Worm (Caenorhabditis elegans) whole organism, L3 larva: ENCODE data around the gene F15H10.8.
A peak's percentile ranks its signal among the peaks of the same experiment; 100 is the strongest.

Experiments used
- ZK546.5 ChIP-seq: sonication (generic microtip); optimal IDR thresholded peaks from 2 replicates; lab custom pipeline; 2017; ENCODE audit warnings: missing biosample characterization, missing genetic modification characterization
- aly-2 ChIP-seq: fragments of 150-350 bp; optimal IDR thresholded peaks from 2 replicates; lab custom pipeline; 2014; ENCODE audit warnings: missing biosample characterization, missing genetic modification characterization
- ceh-9 ChIP-seq: sonication (generic microtip); optimal IDR thresholded peaks from 2 replicates; lab custom pipeline; 2018; ENCODE audit warnings: missing biosample characterization, missing genetic modification characterization
- daf-12 ChIP-seq: fragments of 150-350 bp; optimal IDR thresholded peaks from 2 replicates; lab custom pipeline; 2014; ENCODE audit warnings: missing biosample characterization, missing genetic modification reagents, missing genetic modification characterization
- egl-27 ChIP-seq: sonication (generic microtip); optimal IDR thresholded peaks from 4 replicates; lab custom pipeline; 2017; ENCODE audit warnings: missing biosample characterization, missing genetic modification reagents, missing genetic modification characterization
- egl-5 ChIP-seq: fragments of 150-350 bp; optimal IDR thresholded peaks from 2 replicates; lab custom pipeline; 2017; ENCODE audit warnings: missing biosample characterization, missing genetic modification reagents, missing genetic modification characterization, inconsistent platforms
- elt-1 ChIP-seq: fragments of 150-350 bp; optimal IDR thresholded peaks from 2 replicates; lab custom pipeline; 2014; ENCODE audit warnings: missing biosample characterization, missing genetic modification characterization
- elt-2 ChIP-seq: sonication (generic microtip); optimal IDR thresholded peaks from 2 replicates; lab custom pipeline; 2016; ENCODE audit warnings: missing genetic modification reagents, mild to moderate bottlenecking, missing genetic modification characterization, missing compliant biosample characterization
- elt-3 ChIP-seq, 3 experiments: fragments of 150-350 bp in 1 of 3; sonication (generic microtip) in 2 of 3; optimal IDR thresholded peaks; 2 replicates in 2 of 3; 4 replicates in 1 of 3; lab custom pipeline; 2014 to 2017; ENCODE audit warnings: missing biosample characterization in 3 of 3, missing genetic modification characterization in 3 of 3
- eor-1 ChIP-seq, 2 experiments: fragments of 150-350 bp; optimal IDR thresholded peaks; 2 replicates each; lab custom pipeline; 2014 to 2018; ENCODE audit warnings: missing biosample characterization in 2 of 2, missing genetic modification characterization in 2 of 2
- fkh-10 ChIP-seq: sonication (generic microtip); optimal IDR thresholded peaks from 2 replicates; lab custom pipeline; 2017; ENCODE audit warnings: missing biosample characterization, missing genetic modification reagents, missing genetic modification characterization
- fos-1 ChIP-seq: fragments of 150-350 bp; optimal IDR thresholded peaks from 2 replicates; lab custom pipeline; 2014; ENCODE audit warnings: missing biosample characterization, missing genetic modification characterization
- jun-1 ChIP-seq: fragments of 150-350 bp; optimal IDR thresholded peaks from 2 replicates; lab custom pipeline; 2014; ENCODE audit warnings: missing biosample characterization, missing genetic modification reagents, missing genetic modification characterization
- lin-15B ChIP-seq: fragments of 150-350 bp; optimal IDR thresholded peaks from 2 replicates; lab custom pipeline; 2014; ENCODE audit warnings: missing biosample characterization, missing genetic modification characterization
- lin-39 ChIP-seq: fragments of 150-350 bp; optimal IDR thresholded peaks from 2 replicates; lab custom pipeline; 2018; ENCODE audit warnings: missing biosample characterization, missing genetic modification reagents, missing genetic modification characterization
- lsy-12 ChIP-seq: sonication (generic microtip); optimal IDR thresholded peaks from 2 replicates; lab custom pipeline; 2016; ENCODE audit warnings: mild to moderate bottlenecking, missing genetic modification characterization, missing compliant biosample characterization
- mml-1 ChIP-seq: fragments of 150-350 bp; sonication (generic microtip); optimal IDR thresholded peaks from 3 replicates; lab custom pipeline; 2014; ENCODE audit warnings: missing biosample characterization, missing genetic modification characterization
- nhr-23 ChIP-seq: fragments of 150-350 bp; optimal IDR thresholded peaks from 2 replicates; lab custom pipeline; 2014; ENCODE audit warnings: missing biosample characterization, missing genetic modification reagents, missing genetic modification characterization
- nhr-25 ChIP-seq: sonication (generic microtip); optimal IDR thresholded peaks from 2 replicates; lab custom pipeline; 2017; ENCODE audit warnings: missing biosample characterization, missing genetic modification characterization
- nhr-28 ChIP-seq: fragments of 150-350 bp; optimal IDR thresholded peaks from 2 replicates; lab custom pipeline; 2014; ENCODE audit warnings: missing biosample characterization, missing genetic modification characterization
- nhr-43 ChIP-seq: sonication (generic microtip); optimal IDR thresholded peaks from 2 replicates; lab custom pipeline; 2016; ENCODE audit warnings: mild to moderate bottlenecking, missing genetic modification characterization, missing compliant biosample characterization; ENCODE audit not compliant: poor library complexity, severe bottlenecking
- nhr-76 ChIP-seq: fragments of 150-350 bp; sonication (generic microtip); optimal IDR thresholded peaks from 5 replicates; lab custom pipeline; 2014; ENCODE audit warnings: missing biosample characterization, missing genetic modification characterization
- pha-4 ChIP-seq: fragments of 150-350 bp; optimal IDR thresholded peaks from 2 replicates; lab custom pipeline; 2014; ENCODE audit warnings: missing biosample characterization, missing genetic modification reagents, missing genetic modification characterization
- pqm-1 ChIP-seq: fragments of 150-350 bp; optimal IDR thresholded peaks from 2 replicates; lab custom pipeline; 2017; ENCODE audit warnings: missing biosample characterization, missing genetic modification characterization, inconsistent platforms
- sea-2 ChIP-seq: fragments of 150-350 bp; sonication (generic microtip); optimal IDR thresholded peaks from 4 replicates; lab custom pipeline; 2014; ENCODE audit warnings: missing biosample characterization, missing genetic modification reagents, missing genetic modification characterization
- skn-1 ChIP-seq: fragments of 150-350 bp; optimal IDR thresholded peaks from 2 replicates; lab custom pipeline; 2014; ENCODE audit warnings: missing biosample characterization, missing genetic modification characterization
- unc-39 ChIP-seq: sonication (generic microtip); optimal IDR thresholded peaks from 4 replicates; lab custom pipeline; 2017; ENCODE audit warnings: missing biosample characterization, missing genetic modification characterization
- unc-62 ChIP-seq: fragments of 150-350 bp; sonication (generic microtip); optimal IDR thresholded peaks from 4 replicates; lab custom pipeline; 2014; ENCODE audit warnings: missing biosample characterization, missing genetic modification reagents, missing genetic modification characterization
- ztf-11 ChIP-seq: fragments of 150-350 bp; optimal IDR thresholded peaks from 2 replicates; lab custom pipeline; 2014; ENCODE audit warnings: missing biosample characterization, missing genetic modification characterization

F15H10.8 gene

ce11 chrV:10433721-10434120 is 31.0 kb upstream of the F15H10.8 start, which contains the start of gene Y32F6A.4:
Y32F6A.4 (minus strand) TSS chrV:10434067.
- TF ChIP-seq elt-2 (peak; percentile 76), lsy-12 (no peak), pqm-1 (peak; percentile 23)

- TF ChIP-seq elt-3 (tag; optimal IDR thresholded peaks at IDR 0.05; lab: Kevin White, UChicago) (no peak), pqm-1 (peak; percentile 79), unc-62 (no peak), fkh-10 (GFP tag; lab: Kevin White, UChicago) (no peak), nhr-28 (tag; lab: Kevin White, UChicago) (no peak), pha-4 (tag; lab: Kevin White, UChicago) (peak; percentile 53), daf-12 (no peak), ZK546.5 (tag; lab: Kevin White, UChicago) (no peak), mml-1 (tag; lab: Kevin White, UChicago) (no peak), jun-1 (peak; percentile 54), elt-2 (peak; percentile 96), eor-1 (tag; optimal IDR thresholded peaks at IDR 0.05; lab: Kevin White, UChicago) (no peak), ztf-11 (no peak), lin-39 (tag; lab: Kevin White, UChicago) (no peak), skn-1 (tag; lab: Kevin White, UChicago) (no peak), unc-39 (no peak)
These were observed 29.9 kb upstream of the F15H10.8 start for ce11 chrV:10432607-10433006.

- TF ChIP-seq skn-1 (tag; lab: Kevin White, UChicago): no peak
These were observed 25.9 kb upstream of the F15H10.8 start, which contains the start of gene tag-314 for ce11 chrV:10428608-10429007. tag-314 (minus strand) TSS chrV:10428708.

ce11 chrV:10426253-10426652 is 23.5 kb upstream of the F15H10.8 start, which contains the start of gene apc-10:
apc-10 (minus strand) TSS chrV:10426353.
- TF ChIP-seq elt-2 (no peak), egl-5 (no peak), unc-62 (no peak), nhr-43 (tag; lab: Kevin White, UChicago) (no peak), nhr-23 (tag; lab: Kevin White, UChicago) (no peak), egl-27 (tag; lab: Kevin White, UChicago) (no peak), nhr-25 (no peak), jun-1 (no peak), fos-1 (tag; lab: Kevin White, UChicago) (no peak), pha-4 (tag; lab: Kevin White, UChicago) (no peak), elt-1 (tag; lab: Kevin White, UChicago) (no peak), aly-2 (tag; lab: Kevin White, UChicago) (no peak), lin-15B (tag; lab: Kevin White, UChicago) (no peak), daf-12 (no peak), nhr-28 (tag; lab: Kevin White, UChicago) (no peak)

- TF ChIP-seq ceh-9 (tag; lab: Kevin White, UChicago): no peak
These were observed 22.4 kb upstream of the F15H10.8 start, which contains the start of gene col-12 for ce11 chrV:10425098-10425497. col-12 (minus strand) TSS chrV:10425198.

- TF ChIP-seq nhr-76 (tag; lab: Kevin White, UChicago) (no peak), nhr-25 (peak; percentile 61), lin-15B (tag; lab: Kevin White, UChicago) (no peak)
These were observed 20.8 kb upstream of the F15H10.8 start for ce11 chrV:10423511-10423910.

ce11 chrV:10421802-10422201 is 19.1 kb upstream of the F15H10.8 start, which contains the start of gene col-13:
col-13 (minus strand) TSS chrV:10421902.
- no peak for TF ChIP-seq ztf-11
- TF ChIP-seq daf-12: no peak
- TF ChIP-seq sea-2 (GFP tag; lab: Kevin White, UChicago): no peak
- TF ChIP-seq nhr-25: no peak
- TF ChIP-seq, all 47 proteins: peak for 0
